Fruit fly (Drosophila melanogaster): ENCODE data around the gene CG45207.

- TF ChIP-seq CG1620 (GFP tag; optimal IDR thresholded peaks at IDR 0.05): no peak
- TF ChIP-seq toe (GFP tag; optimal IDR thresholded peaks at IDR 0.05): no peak
- TF ChIP-seq CG7045 (GFP tag; optimal IDR thresholded peaks at IDR 0.05): no peak
- no peak for TF ChIP-seq cnc (optimal IDR thresholded peaks at IDR 0.05)
Measured at dm6 chr3R:15788221-15788620, 13.1 kb upstream of the CG45207 start, which contains the start of gene Uros2.
